Worm (Caenorhabditis elegans) whole organism, L4 larva: ENCODE results near the gene romo-1.

Experiments
- F10B5.3 ChIP-seq: sonication (generic microtip); optimal IDR thresholded peaks from 2 replicates; lab custom pipeline; 2016; ENCODE audit warnings: mild to moderate bottlenecking, missing genetic modification characterization, missing compliant biosample characterization
- F26F4.8 ChIP-seq: fragments of 200-800 bp; sonication (Bioruptor generic); conservative IDR thresholded peaks from 2 replicates; pipeline ENCODE4 v1.3.6; 2022; ENCODE audit warnings: missing genetic modification characterization, missing compliant biosample characterization
- F44E2.7 ChIP-seq: fragments of 200-800 bp; sonication (Bioruptor generic); IDR thresholded peaks from 2 replicates; pipeline ENCODE4 v2.1.2; 2022; ENCODE audit warnings: missing genetic modification characterization, missing compliant biosample characterization
- R02D3.7 ChIP-seq: fragments of 150-350 bp; sonication (generic microtip); optimal IDR thresholded peaks from 3 replicates; lab custom pipeline; 2014; ENCODE audit warnings: missing biosample characterization, missing genetic modification characterization
- T20F7.1 ChIP-seq: fragments of 200-800 bp; sonication (Bioruptor generic); optimal IDR thresholded peaks from 2 replicates; lab custom pipeline; 2018; ENCODE audit warnings: mild to moderate bottlenecking, missing genetic modification characterization, missing compliant biosample characterization
- T26A8.4 ChIP-seq: fragments of 200-800 bp; sonication (Bioruptor generic); IDR thresholded peaks from 2 replicates; pipeline ENCODE4 v1.3.6; 2022; ENCODE audit warnings: missing genetic modification characterization, missing compliant biosample characterization
- Y105C5A.15 ChIP-seq: fragments of 200-800 bp; sonication (Bioruptor generic); IDR thresholded peaks from 2 replicates; pipeline ENCODE4 v1.3.6; 2022; ENCODE audit warnings: missing genetic modification characterization, missing compliant biosample characterization
- Y5F2A.4 ChIP-seq: fragments of 200-800 bp; sonication (Bioruptor generic); optimal IDR thresholded peaks from 2 replicates; lab custom pipeline; 2018; ENCODE audit warnings: mild to moderate bottlenecking, missing genetic modification characterization, missing compliant biosample characterization
- Y75B8A.6 ChIP-seq: fragments of 200-800 bp; sonication (Bioruptor generic); IDR thresholded peaks from 2 replicates; pipeline ENCODE4 v1.3.6; 2022; ENCODE audit warnings: missing genetic modification reagents, missing genetic modification characterization, missing compliant biosample characterization
- aly-2 ChIP-seq: sonication (generic microtip); optimal IDR thresholded peaks from 2 replicates; lab custom pipeline; 2018; ENCODE audit warnings: missing biosample characterization, missing genetic modification characterization
- ama-1 ChIP-seq: fragments of 150-350 bp; optimal IDR thresholded peaks from 2 replicates; lab custom pipeline; 2014; ENCODE audit warnings: inconsistent platforms, mixed read lengths
- arid-1 ChIP-seq: fragments of 200-800 bp; sonication (Bioruptor generic); conservative IDR thresholded peaks from 2 replicates; pipeline ENCODE4 v1.3.6; 2022; ENCODE audit warnings: missing genetic modification reagents, missing genetic modification characterization, missing compliant biosample characterization
- attf-4 ChIP-seq: sonication (generic microtip); optimal IDR thresholded peaks from 3 replicates; lab custom pipeline; 2017; ENCODE audit warnings: missing biosample characterization, missing genetic modification characterization
- ceh-28 ChIP-seq: fragments of 150-350 bp; optimal IDR thresholded peaks from 2 replicates; lab custom pipeline; 2014; ENCODE audit warnings: missing biosample characterization, missing genetic modification reagents, missing genetic modification characterization
- ceh-32 ChIP-seq: sonication (generic microtip); optimal IDR thresholded peaks from 2 replicates; lab custom pipeline; 2016; ENCODE audit warnings: mild to moderate bottlenecking, missing genetic modification characterization, missing compliant biosample characterization; ENCODE audit not compliant: poor library complexity
- ceh-44 ChIP-seq: fragments of 200-800 bp; sonication (Bioruptor generic); IDR thresholded peaks from 2 replicates; pipeline ENCODE4 v1.3.6; 2022; ENCODE audit warnings: missing genetic modification reagents, missing genetic modification characterization, missing compliant biosample characterization
- cey-2 ChIP-seq: sonication (generic microtip); optimal IDR thresholded peaks from 3 replicates; lab custom pipeline; 2017; ENCODE audit warnings: missing genetic modification characterization, mild to moderate bottlenecking, missing compliant biosample characterization, antibody characterized with exemption, borderline replicate concordance; ENCODE audit not compliant: insufficient read depth
- daf-8 ChIP-seq: fragments of 200-800 bp; sonication (Bioruptor generic); IDR thresholded peaks from 2 replicates; pipeline ENCODE4 v1.3.6; 2022; ENCODE audit warnings: missing genetic modification characterization, missing compliant biosample characterization
- dmd-6 ChIP-seq: fragments of 200-800 bp; sonication (Bioruptor generic); IDR thresholded peaks from 2 replicates; pipeline ENCODE4 v1.3.6; 2022; ENCODE audit warnings: missing genetic modification reagents, missing genetic modification characterization, missing compliant biosample characterization
- dmd-8 ChIP-seq: fragments of 200-800 bp; sonication (Bioruptor generic); IDR thresholded peaks from 2 replicates; pipeline ENCODE4 v1.3.6; 2022; ENCODE audit warnings: missing genetic modification characterization, missing compliant biosample characterization
- dmd-9 ChIP-seq: fragments of 200-800 bp; sonication (Bioruptor generic); IDR thresholded peaks from 2 replicates; pipeline ENCODE4 v1.3.6; 2022; ENCODE audit warnings: missing genetic modification reagents, missing genetic modification characterization, missing compliant biosample characterization
- duxl-1 ChIP-seq: sonication (generic microtip); optimal IDR thresholded peaks from 2 replicates; lab custom pipeline; 2016; ENCODE audit warnings: mild to moderate bottlenecking, missing genetic modification characterization, moderate library complexity, missing compliant biosample characterization; ENCODE audit not compliant: poor library complexity
- dve-1 ChIP-seq: sonication (generic microtip); optimal IDR thresholded peaks from 2 replicates; lab custom pipeline; 2017; ENCODE audit warnings: antibody characterized with exemption, mild to moderate bottlenecking, missing genetic modification characterization, missing compliant biosample characterization; ENCODE audit not compliant: insufficient read depth
- fos-1 ChIP-seq: fragments of 150-350 bp; optimal IDR thresholded peaks from 2 replicates; lab custom pipeline; 2014; ENCODE audit warnings: missing biosample characterization, missing genetic modification characterization
- hif-1 ChIP-seq, 2 experiments: sonication (generic microtip); optimal IDR thresholded peaks; 2 replicates each; lab custom pipeline; 2016 to 2017; ENCODE audit warnings: missing compliant biosample characterization in 2 of 2, missing genetic modification characterization in 2 of 2, missing genetic modification reagents in 2 of 2, missing genotype in 2 of 2, mild to moderate bottlenecking in 1 of 2
- hlh-11 ChIP-seq: fragments of 200-800 bp; sonication (Bioruptor generic); optimal IDR thresholded peaks from 2 replicates; lab custom pipeline; 2018; ENCODE audit warnings: mild to moderate bottlenecking, missing genetic modification characterization, missing compliant biosample characterization
- hlh-30 ChIP-seq: sonication (generic microtip); optimal IDR thresholded peaks from 2 replicates; lab custom pipeline; 2017; ENCODE audit warnings: antibody characterized with exemption, mild to moderate bottlenecking, missing genetic modification characterization, missing compliant biosample characterization; ENCODE audit not compliant: insufficient read depth
- hmg-1.1 ChIP-seq: fragments of 200-800 bp; sonication (Bioruptor generic); IDR thresholded peaks from 2 replicates; pipeline ENCODE4 v1.3.6; 2022; ENCODE audit warnings: missing genetic modification reagents, missing genetic modification characterization, missing compliant biosample characterization
- lin-1 ChIP-seq: fragments of 200-800 bp; sonication (Bioruptor generic); IDR thresholded peaks from 2 replicates; pipeline ENCODE4 v1.3.6; 2022; ENCODE audit warnings: missing genetic modification reagents, missing genetic modification characterization, missing compliant biosample characterization
- lin-29 ChIP-seq: fragments of 200-800 bp; sonication (Bioruptor generic); IDR thresholded peaks from 2 replicates; pipeline ENCODE4 v1.3.6; 2022; ENCODE audit warnings: missing genetic modification reagents, missing genetic modification characterization, missing compliant biosample characterization
- lin-39 ChIP-seq: fragments of 150-350 bp; optimal IDR thresholded peaks from 2 replicates; lab custom pipeline; 2014; ENCODE audit warnings: missing biosample characterization, missing genetic modification reagents, missing genetic modification characterization
- lir-3 ChIP-seq: sonication (generic microtip); optimal IDR thresholded peaks from 2 replicates; lab custom pipeline; 2016; ENCODE audit warnings: mild to moderate bottlenecking, missing genetic modification characterization, missing compliant biosample characterization
- mdl-1 ChIP-seq, 2 experiments: fragments of 150-350 bp in 1 of 2; sonication (generic microtip) in 1 of 2; optimal IDR thresholded peaks; 2 replicates each; lab custom pipeline; 2014 to 2017; ENCODE audit warnings: missing biosample characterization in 2 of 2, missing genetic modification characterization in 2 of 2
- mdt-29 ChIP-seq: fragments of 200-800 bp; sonication (Bioruptor generic); IDR thresholded peaks from 2 replicates; pipeline ENCODE4 v1.3.6; 2022; ENCODE audit warnings: missing genetic modification reagents, missing genetic modification characterization, missing compliant biosample characterization
- mxl-3 ChIP-seq: fragments of 200-800 bp; sonication (Bioruptor generic); optimal IDR thresholded peaks from 2 replicates; lab custom pipeline; 2018; ENCODE audit warnings: mild to moderate bottlenecking, missing genetic modification characterization, missing compliant biosample characterization
- nhr-102 ChIP-seq: sonication (generic microtip); optimal IDR thresholded peaks from 2 replicates; lab custom pipeline; 2016; ENCODE audit warnings: mild to moderate bottlenecking, missing genetic modification characterization, moderate library complexity, missing compliant biosample characterization
- nhr-28 ChIP-seq: fragments of 150-350 bp; optimal IDR thresholded peaks from 2 replicates; lab custom pipeline; 2014; ENCODE audit warnings: missing biosample characterization, missing genetic modification characterization
- nhr-77 ChIP-seq: fragments of 150-350 bp; optimal IDR thresholded peaks from 2 replicates; lab custom pipeline; 2014; ENCODE audit warnings: missing biosample characterization, missing genetic modification characterization
- pha-4 ChIP-seq, 2 experiments: fragments of 150-350 bp in 1 of 2; fragments of 200-800 bp in 1 of 2; sonication (Bioruptor generic) in 1 of 2; IDR thresholded peaks in 1 of 2; optimal IDR thresholded peaks in 1 of 2; 2 replicates each; pipeline versions ENCODE4 v1.3.6 to Lab custom; 2014 to 2022; ENCODE audit warnings: missing genetic modification characterization in 2 of 2, missing genetic modification reagents in 2 of 2, missing biosample characterization in 1 of 2, missing compliant biosample characterization in 1 of 2
- rbr-2 ChIP-seq: sonication (generic microtip); optimal IDR thresholded peaks from 2 replicates; lab custom pipeline; 2016; ENCODE audit warnings: missing genotype, missing genetic modification characterization, missing compliant biosample characterization
- skn-1 ChIP-seq: fragments of 150-350 bp; optimal IDR thresholded peaks from 2 replicates; lab custom pipeline; 2014; ENCODE audit warnings: missing biosample characterization, missing genetic modification characterization
- snpc-1.2 ChIP-seq: fragments of 200-800 bp; sonication (Bioruptor generic); IDR thresholded peaks from 2 replicates; pipeline ENCODE4 v1.3.6; 2022; ENCODE audit warnings: missing genetic modification reagents, missing genetic modification characterization, missing compliant biosample characterization
- snpc-4 ChIP-seq: fragments of 150-350 bp; optimal IDR thresholded peaks from 2 replicates; lab custom pipeline; 2014; ENCODE audit warnings: missing biosample characterization, missing genetic modification characterization
- tag-97 ChIP-seq: fragments of 200-800 bp; sonication (Bioruptor generic); IDR thresholded peaks from 2 replicates; pipeline ENCODE4 v1.3.6; 2022; ENCODE audit warnings: missing genetic modification characterization, missing compliant biosample characterization
- unc-130 ChIP-seq: sonication (generic microtip); optimal IDR thresholded peaks from 2 replicates; lab custom pipeline; 2016; ENCODE audit warnings: missing genetic modification reagents, missing genetic modification characterization, missing compliant biosample characterization
- unc-39 ChIP-seq: sonication (generic microtip); optimal IDR thresholded peaks from 2 replicates; lab custom pipeline; 2017; ENCODE audit warnings: missing biosample characterization, missing genetic modification characterization
- unc-62 ChIP-seq, 3 experiments: fragments of 150-350 bp in 1 of 3; sonication (generic microtip); optimal IDR thresholded peaks in 2 of 3; peaks in 1 of 3; 1 replicate in 1 of 3; 2 replicates in 2 of 3; lab custom pipeline; 2014 to 2017; ENCODE audit warnings: missing biosample characterization in 3 of 3, missing genetic modification characterization in 3 of 3, missing genetic modification reagents in 3 of 3, missing genotype in 1 of 3

romo-1 gene

ce11 chrII:13195163-13195562 lies 42.5 kb downstream of the romo-1 start, which contains the start of gene lec-1 (continued):
- no peak for TF ChIP-seq snpc-1.2
- TF ChIP-seq hif-1 (tag; optimal IDR thresholded peaks at IDR 0.05; lab: Kevin White, UChicago): peak in 1 of 2 experiments; percentile 3
- TF ChIP-seq daf-8: no peak
- no peak for TF ChIP-seq attf-4 (tag; lab: Kevin White, UChicago)
- no peak for TF ChIP-seq lin-39 (tag; lab: Kevin White, UChicago)
- TF ChIP-seq ceh-32 (tag; lab: Kevin White, UChicago): no peak
- TF ChIP-seq tag-97 (GFP tag; lab: Robert Waterston, UW): no peak
- no peak for TF ChIP-seq nhr-77
- no peak for TF ChIP-seq duxl-1

- peak; percentile 46 for TF ChIP-seq mxl-3
- TF ChIP-seq Y105C5A.15 (GFP tag; lab: Robert Waterston, UW): no peak
- no peak for TF ChIP-seq unc-39
- peak in 1 of 2 experiments; percentile 35 for TF ChIP-seq mdl-1 (tag; optimal IDR thresholded peaks at IDR 0.05; lab: Kevin White, UChicago)
- TF ChIP-seq R02D3.7: no peak
- TF ChIP-seq rbr-2 (tag; lab: Kevin White, UChicago): no peak
- 0 out of 2 replicates have a peak, but pooled peaks have one; percentile 34 for TF ChIP-seq hmg-1.1 (GFP tag; lab: Robert Waterston, UW)
- no peak for TF ChIP-seq mdt-29
- TF ChIP-seq skn-1 (tag; lab: Kevin White, UChicago): no peak
- TF ChIP-seq hlh-30: peak; percentile 43
- TF ChIP-seq attf-4 (tag; lab: Kevin White, UChicago): no peak
- TF ChIP-seq F44E2.7 (GFP tag; lab: Robert Waterston, UW): no peak
- no peak for TF ChIP-seq F26F4.8 (GFP tag; lab: Robert Waterston, UW)
- TF ChIP-seq ceh-32 (tag; lab: Kevin White, UChicago): no peak
- TF ChIP-seq duxl-1: no peak
- TF ChIP-seq dmd-8 (GFP tag; lab: Robert Waterston, UW): no peak
- no peak for TF ChIP-seq dmd-9 (GFP tag; lab: Robert Waterston, UW)
- 0 out of 2 replicates have a peak, but pooled peaks have one; percentile 15 for TF ChIP-seq T26A8.4
- TF ChIP-seq unc-130: no peak
Observed at ce11 chrII:13193563-13194103, 44.1 kb downstream of the romo-1 start.

ce11 chrII:13190412-13190811 lies 47.3 kb downstream of the romo-1 start:
- TF ChIP-seq ama-1 (lab: Kevin White, UChicago) (no peak), cey-2 (tag; lab: Kevin White, UChicago) (no peak), ceh-28 (tag; lab: Kevin White, UChicago) (no peak), Y75B8A.6 (no peak), nhr-28 (tag; lab: Kevin White, UChicago) (peak; percentile 84), ceh-44 (no peak), nhr-102 (tag; lab: Kevin White, UChicago) (no peak), hlh-30 (peak; percentile 39), dmd-6 (GFP tag; lab: Robert Waterston, UW) (peak; percentile 52), T20F7.1 (GFP tag; lab: Kevin White, UChicago) (peak; percentile 45), pha-4 (GFP tag; IDR thresholded peaks at IDR 0.05; lab: Robert Waterston, UW) (no peak), pha-4 (tag; optimal IDR thresholded peaks at IDR 0.05; lab: Kevin White, UChicago) (no peak), snpc-4 (tag; lab: Kevin White, UChicago) (no peak), aly-2 (no peak), hlh-11 (tag; lab: Kevin White, UChicago) (peak; percentile 43), lin-39 (tag; lab: Kevin White, UChicago) (no peak), dve-1 (tag; lab: Kevin White, UChicago) (peak; percentile 27), lir-3 (no peak), arid-1 (GFP tag; lab: Robert Waterston, UW) (no peak), lin-1 (GFP tag; lab: Robert Waterston, UW) (no peak), lin-29 (GFP tag; lab: Robert Waterston, UW) (no peak), fos-1 (tag; lab: Kevin White, UChicago) (no peak), snpc-1.2 (no peak), unc-62 (GFP tag; optimal IDR thresholded peaks at IDR 0.05 in 1 of 2; lab: Kevin White, UChicago) (no peak), unc-62 (tag; optimal IDR thresholded peaks at IDR 0.05; lab: Kevin White, UChicago) (no peak), Y105C5A.15 (GFP tag; lab: Robert Waterston, UW) (no peak), Y5F2A.4 (GFP tag; lab: Kevin White, UChicago) (no peak), F10B5.3 (no peak)
